Worm (Caenorhabditis elegans) whole organism, L1 larva: ENCODE data around the gene K10B3.1.

Source experiments
- C16A3.4 ChIP-seq: fragments of 150-350 bp; optimal IDR thresholded peaks from 2 replicates; lab custom pipeline; 2014; ENCODE audit warnings: missing biosample characterization, missing genetic modification characterization
- C34B4.2 ChIP-seq: sonication (generic microtip); optimal IDR thresholded peaks from 2 replicates; lab custom pipeline; 2017; ENCODE audit warnings: mild to moderate bottlenecking, missing genetic modification characterization, missing compliant biosample characterization
- F16B12.6 ChIP-seq: fragments of 150-350 bp; optimal IDR thresholded peaks from 2 replicates; lab custom pipeline; 2014; ENCODE audit warnings: missing biosample characterization, missing genetic modification characterization
- Y116A8C.19 ChIP-seq: sonication (generic microtip); optimal IDR thresholded peaks from 2 replicates; lab custom pipeline; 2016; ENCODE audit warnings: missing compliant biosample characterization, missing genetic modification characterization, borderline replicate concordance
- aha-1 ChIP-seq: fragments of 150-350 bp; optimal IDR thresholded peaks from 2 replicates; lab custom pipeline; 2014; ENCODE audit warnings: missing biosample characterization, missing genetic modification characterization
- aly-2 ChIP-seq: fragments of 150-350 bp; optimal IDR thresholded peaks from 2 replicates; lab custom pipeline; 2014; ENCODE audit warnings: missing biosample characterization, missing genetic modification characterization
- blmp-1 ChIP-seq: fragments of 150-350 bp; optimal IDR thresholded peaks from 2 replicates; lab custom pipeline; 2014; ENCODE audit warnings: missing biosample characterization, missing genetic modification characterization
- ceh-88 ChIP-seq: fragments of 200-800 bp; sonication (Bioruptor generic); IDR thresholded peaks from 2 replicates; pipeline ENCODE4 v1.3.6; 2022; ENCODE audit warnings: missing genetic modification characterization, missing compliant biosample characterization
- ces-1 ChIP-seq: fragments of 150-350 bp; optimal IDR thresholded peaks from 2 replicates; lab custom pipeline; 2014; ENCODE audit warnings: missing biosample characterization, missing genetic modification reagents, missing genetic modification characterization
- efl-1 ChIP-seq, 4 experiments: fragments of 150-350 bp; optimal IDR thresholded peaks in 3 of 4; peaks in 1 of 4; 1 replicate in 1 of 4; 2 replicates in 3 of 4; lab custom pipeline; 2014; ENCODE audit warnings: missing biosample characterization in 2 of 4, missing genetic modification characterization in 2 of 4, missing genetic modification reagents in 2 of 4
- egl-13 ChIP-seq: sonication (generic microtip); optimal IDR thresholded peaks from 2 replicates; lab custom pipeline; 2016; ENCODE audit warnings: missing genotype, missing genetic modification reagents, missing genetic modification characterization, missing compliant biosample characterization
- egl-27 ChIP-seq, 2 experiments: fragments of 150-350 bp in 1 of 2; sonication (generic microtip); optimal IDR thresholded peaks; 3 replicates each; lab custom pipeline; 2017 to 2018; ENCODE audit warnings: missing biosample characterization in 2 of 2, missing genetic modification characterization in 2 of 2, missing genetic modification reagents in 2 of 2
- elt-2 ChIP-seq: sonication (generic microtip); optimal IDR thresholded peaks from 2 replicates; lab custom pipeline; 2016; ENCODE audit warnings: missing genetic modification characterization, mild to moderate bottlenecking, inconsistent platforms, missing compliant biosample characterization, missing genetic modification reagents
- ets-5 ChIP-seq: fragments of 200-800 bp; sonication (Bioruptor generic); IDR thresholded peaks from 2 replicates; pipeline ENCODE4 v1.3.6; 2022; ENCODE audit warnings: missing genetic modification characterization, missing compliant biosample characterization
- fkh-8 ChIP-seq: sonication (generic microtip); optimal IDR thresholded peaks from 2 replicates; lab custom pipeline; 2016; ENCODE audit warnings: mild to moderate bottlenecking, missing genetic modification characterization, missing compliant biosample characterization
- fos-1 ChIP-seq: fragments of 150-350 bp; optimal IDR thresholded peaks from 2 replicates; lab custom pipeline; 2014; ENCODE audit warnings: missing biosample characterization, missing genetic modification characterization
- hlh-4 ChIP-seq: sonication (generic microtip); optimal IDR thresholded peaks from 2 replicates; lab custom pipeline; 2016; ENCODE audit warnings: mild to moderate bottlenecking, missing genetic modification characterization, missing compliant biosample characterization
- isw-1 ChIP-seq: fragments of 200-800 bp; sonication (Bioruptor generic); IDR thresholded peaks from 2 replicates; pipeline ENCODE4 v1.3.6; 2022; ENCODE audit warnings: missing genetic modification characterization, missing compliant biosample characterization
- jun-1 ChIP-seq: fragments of 150-350 bp; optimal IDR thresholded peaks from 2 replicates; lab custom pipeline; 2014; ENCODE audit warnings: missing biosample characterization, missing genetic modification reagents, missing genetic modification characterization
- lin-14 ChIP-seq: fragments of 200-800 bp; sonication (Bioruptor generic); optimal IDR thresholded peaks from 2 replicates; lab custom pipeline; 2018; ENCODE audit warnings: mild to moderate bottlenecking, missing genetic modification characterization, moderate library complexity, missing compliant biosample characterization
- lin-15B ChIP-seq: fragments of 150-350 bp; sonication (generic microtip); optimal IDR thresholded peaks from 3 replicates; lab custom pipeline; 2014; ENCODE audit warnings: missing biosample characterization, missing genetic modification characterization
- lin-39 ChIP-seq: fragments of 150-350 bp; optimal IDR thresholded peaks from 2 replicates; lab custom pipeline; 2014; ENCODE audit warnings: missing biosample characterization, missing genetic modification reagents, missing genetic modification characterization
- lsy-2 ChIP-seq, 2 experiments: fragments of 150-350 bp; optimal IDR thresholded peaks; 2 replicates each; lab custom pipeline; 2014; ENCODE audit warnings: missing biosample characterization in 2 of 2, missing genetic modification characterization in 2 of 2
- mab-9 ChIP-seq: fragments of 200-800 bp; sonication (Bioruptor generic); IDR thresholded peaks from 2 replicates; pipeline ENCODE4 v1.3.6; 2022; ENCODE audit warnings: missing genetic modification reagents, missing genetic modification characterization, missing compliant biosample characterization
- mdl-1 ChIP-seq, 2 experiments: fragments of 150-350 bp; optimal IDR thresholded peaks; 2 replicates each; lab custom pipeline; 2014 to 2017; ENCODE audit warnings: missing biosample characterization in 2 of 2, missing genetic modification characterization in 2 of 2, inconsistent platforms in 1 of 2
- mef-2 ChIP-seq: fragments of 150-350 bp; optimal IDR thresholded peaks from 2 replicates; lab custom pipeline; 2014; ENCODE audit warnings: missing biosample characterization, missing genetic modification characterization
- mep-1 ChIP-seq: fragments of 150-350 bp; optimal IDR thresholded peaks from 2 replicates; lab custom pipeline; 2014; ENCODE audit warnings: missing biosample characterization, missing genetic modification characterization
- nhr-12 ChIP-seq: sonication (generic microtip); optimal IDR thresholded peaks from 2 replicates; lab custom pipeline; 2017; ENCODE audit warnings: missing biosample characterization, missing genetic modification characterization
- nhr-20 ChIP-seq: sonication (generic microtip); optimal IDR thresholded peaks from 2 replicates; lab custom pipeline; 2016; ENCODE audit warnings: mild to moderate bottlenecking, missing genetic modification characterization, missing compliant biosample characterization
- nhr-28 ChIP-seq: fragments of 150-350 bp; optimal IDR thresholded peaks from 2 replicates; lab custom pipeline; 2014; ENCODE audit warnings: missing biosample characterization, missing genetic modification characterization
- nhr-71 ChIP-seq: sonication (generic microtip); optimal IDR thresholded peaks from 2 replicates; lab custom pipeline; 2016; ENCODE audit warnings: mild to moderate bottlenecking, missing genetic modification characterization, moderate library complexity, missing compliant biosample characterization
- nhr-77 ChIP-seq: fragments of 150-350 bp; optimal IDR thresholded peaks from 2 replicates; lab custom pipeline; 2014; ENCODE audit warnings: missing biosample characterization, missing genetic modification characterization
- nhr-90 ChIP-seq: sonication (generic microtip); optimal IDR thresholded peaks from 2 replicates; lab custom pipeline; 2016; ENCODE audit warnings: mild to moderate bottlenecking, missing genetic modification characterization, missing compliant biosample characterization; ENCODE audit not compliant: poor library complexity
- pqm-1 ChIP-seq: sonication (generic microtip); optimal IDR thresholded peaks from 3 replicates; lab custom pipeline; 2017; ENCODE audit warnings: missing biosample characterization, missing genetic modification characterization
- skn-1 ChIP-seq: fragments of 150-350 bp; optimal IDR thresholded peaks from 2 replicates; lab custom pipeline; 2014; ENCODE audit warnings: missing biosample characterization, missing genetic modification characterization
- snpc-4 ChIP-seq: fragments of 150-350 bp; optimal IDR thresholded peaks from 2 replicates; lab custom pipeline; 2014; ENCODE audit warnings: missing biosample characterization, missing genetic modification characterization
- sox-4 ChIP-seq: sonication (generic microtip); optimal IDR thresholded peaks from 2 replicates; lab custom pipeline; 2016; ENCODE audit warnings: missing genetic modification characterization, missing compliant biosample characterization
- sup-37 ChIP-seq: fragments of 200-800 bp; sonication (Bioruptor generic); optimal IDR thresholded peaks from 2 replicates; lab custom pipeline; 2018; ENCODE audit warnings: mild to moderate bottlenecking, missing genetic modification characterization, missing compliant biosample characterization
- tbx-2 ChIP-seq: sonication (generic microtip); optimal IDR thresholded peaks from 2 replicates; lab custom pipeline; 2016; ENCODE audit warnings: missing genetic modification characterization, missing compliant biosample characterization
- unc-130 ChIP-seq: fragments of 150-350 bp; optimal IDR thresholded peaks from 2 replicates; lab custom pipeline; 2017; ENCODE audit warnings: missing biosample characterization, missing genetic modification characterization, inconsistent platforms
- unc-62 ChIP-seq: fragments of 150-350 bp; optimal IDR thresholded peaks from 2 replicates; lab custom pipeline; 2014; ENCODE audit warnings: missing biosample characterization, missing genetic modification reagents, missing genetic modification characterization
- unc-86 ChIP-seq: sonication (generic microtip); optimal IDR thresholded peaks from 2 replicates; lab custom pipeline; 2016; ENCODE audit warnings: missing genetic modification characterization, missing compliant biosample characterization
- unc-98 ChIP-seq: fragments of 200-800 bp; sonication (Bioruptor generic); IDR thresholded peaks from 2 replicates; pipeline ENCODE4 v1.3.6; 2022; ENCODE audit warnings: missing genetic modification characterization, missing compliant biosample characterization
- vab-15 ChIP-seq: sonication (generic microtip); optimal IDR thresholded peaks from 2 replicates; lab custom pipeline; 2017; ENCODE audit warnings: missing genotype, mild to moderate bottlenecking, missing genetic modification characterization, missing compliant biosample characterization
- zag-1 ChIP-seq: fragments of 150-350 bp; optimal IDR thresholded peaks from 2 replicates; lab custom pipeline; 2014; ENCODE audit warnings: missing biosample characterization, missing genetic modification characterization

The K10B3.1 gene

DNA sequence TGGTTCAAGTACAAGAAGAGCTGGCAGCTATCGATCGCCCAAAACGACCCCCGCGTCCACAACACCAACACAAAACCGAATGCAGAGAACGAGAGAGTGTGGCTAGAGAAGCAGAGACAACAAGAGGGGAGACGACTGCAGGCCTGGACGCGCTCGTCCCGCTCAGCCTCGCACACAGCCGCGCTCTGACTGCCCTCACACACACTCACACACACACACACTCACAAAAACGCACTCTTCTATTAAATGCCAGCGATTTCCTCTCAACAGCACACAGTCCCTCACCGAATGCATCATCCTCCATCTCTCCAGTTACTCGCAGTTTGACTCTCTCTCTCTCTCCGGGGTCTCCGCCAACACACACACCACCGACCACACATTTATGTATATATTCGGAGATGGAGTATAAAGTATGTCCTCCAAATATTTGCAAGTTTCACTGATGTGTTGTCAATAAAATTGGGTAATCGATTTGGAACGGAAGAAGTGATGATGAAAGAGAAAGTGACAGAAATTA is 7.6 kb upstream of the K10B3.1 start (continued):
- TF ChIP-seq fkh-8 (tag; lab: Kevin White, UChicago): peak; percentile 94
- no peak for TF ChIP-seq nhr-12 (tag; lab: Kevin White, UChicago)
- TF ChIP-seq mep-1 (tag; lab: Kevin White, UChicago): peak; percentile 85
- peak; percentile 64 to 72 for TF ChIP-seq efl-1 (optimal IDR thresholded peaks at IDR 0.05; lab: Kevin White, UChicago)
- peak; percentile 34 to 93 for TF ChIP-seq efl-1 (GFP tag; optimal IDR thresholded peaks at IDR 0.05 in 1 of 2; lab: Kevin White, UChicago)
- TF ChIP-seq ceh-88 (GFP tag; lab: Robert Waterston, UW): peak; percentile 38; the same call in 1 of the 2 replicates
- peak; percentile 58; the same call in 1 of the 2 replicates for TF ChIP-seq mab-9
- peak; percentile 49 for TF ChIP-seq vab-15 (tag; lab: Kevin White, UChicago)
- peak; percentile 87 for TF ChIP-seq zag-1
- peak; percentile 97 for TF ChIP-seq nhr-71
- TF ChIP-seq egl-13: peak; percentile 86
- peak; percentile 83 for TF ChIP-seq mef-2 (tag; lab: Kevin White, UChicago)
- TF ChIP-seq snpc-4 (tag; lab: Kevin White, UChicago): peak; percentile 18
- peak; percentile 88 for TF ChIP-seq fos-1
- TF ChIP-seq nhr-20 (tag; lab: Kevin White, UChicago): peak; percentile 95
- TF ChIP-seq skn-1: peak; percentile 79
- peak; percentile 17 for TF ChIP-seq lin-15B (tag; lab: Kevin White, UChicago)
- TF ChIP-seq lin-39 (tag; lab: Kevin White, UChicago): no peak
- peak; percentile 91 for TF ChIP-seq unc-86 (tag; lab: Kevin White, UChicago)
- peak; percentile 75 for TF ChIP-seq ces-1
- peak; percentile 72 to 91 for TF ChIP-seq lsy-2 (tag; optimal IDR thresholded peaks at IDR 0.05; lab: Kevin White, UChicago)
- TF ChIP-seq egl-27 (tag; optimal IDR thresholded peaks at IDR 0.05; lab: Kevin White, UChicago): peak; percentile 85 to 90
- TF ChIP-seq elt-2 (tag; lab: Kevin White, UChicago): peak; percentile 60
- TF ChIP-seq mdl-1 (tag; optimal IDR thresholded peaks at IDR 0.05; lab: Kevin White, UChicago): peak in 1 of 2 experiments; percentile 91
- TF ChIP-seq nhr-28: no peak
- TF ChIP-seq blmp-1: peak; percentile 96
- peak; percentile 91 for TF ChIP-seq nhr-77 (tag; lab: Kevin White, UChicago)
- TF ChIP-seq isw-1: peak; percentile 77
- no peak for TF ChIP-seq C34B4.2 (tag; lab: Kevin White, UChicago)
- peak; percentile 73 for TF ChIP-seq pqm-1 (tag; lab: Kevin White, UChicago)
- TF ChIP-seq sup-37 (GFP tag; lab: Kevin White, UChicago): no peak
- TF ChIP-seq aha-1 (tag; lab: Kevin White, UChicago): no peak
- peak; percentile 80 for TF ChIP-seq aly-2 (tag; lab: Kevin White, UChicago)
- peak; percentile 99 for TF ChIP-seq lin-14 (GFP tag; lab: Kevin White, UChicago)
- peak; percentile 6 for TF ChIP-seq F16B12.6
- TF ChIP-seq tbx-2 (tag; lab: Kevin White, UChicago): peak; percentile 93
- peak; percentile 95 for TF ChIP-seq C16A3.4 (tag; lab: Kevin White, UChicago)
- TF ChIP-seq sox-4 (tag; lab: Kevin White, UChicago): peak; percentile 27
- TF ChIP-seq unc-130 (tag; lab: Kevin White, UChicago): peak; percentile 82
- TF ChIP-seq hlh-4: no peak
- no peak for TF ChIP-seq Y116A8C.19 (tag; lab: Kevin White, UChicago)
- peak; percentile 96 for TF ChIP-seq jun-1 (tag; lab: Kevin White, UChicago)
- no peak for TF ChIP-seq ets-5 (GFP tag; lab: Robert Waterston, UW)
- TF ChIP-seq unc-98: no peak
- TF ChIP-seq unc-62 (GFP tag; lab: Kevin White, UChicago): no peak
- peak; percentile 86 for TF ChIP-seq nhr-90 (tag; lab: Kevin White, UChicago)
